Worm (Caenorhabditis elegans) whole organism, young adult: ENCODE measurements around the gene C08F1.11.

Experiments used
- ama-1 ChIP-seq, 3 experiments: fragments of 150-350 bp in 1 of 3; sonication (generic microtip) in 2 of 3; optimal IDR thresholded peaks; 2 replicates each; lab custom pipeline; 2014 to 2018; ENCODE audit warnings: missing biosample characterization in 2 of 3, missing genetic modification characterization in 2 of 3, missing genetic modification reagents in 2 of 3
- dpff-1 ChIP-seq: sonication (generic microtip); optimal IDR thresholded peaks from 2 replicates; lab custom pipeline; 2017; ENCODE audit warnings: mild to moderate bottlenecking, missing genetic modification characterization, missing compliant biosample characterization
- let-526 ChIP-seq: fragments of 200-800 bp; sonication (Bioruptor generic); IDR thresholded peaks from 2 replicates; pipeline ENCODE4 v1.3.6; 2022; ENCODE audit warnings: missing genetic modification reagents, missing genetic modification characterization, missing compliant biosample characterization
- pha-4 ChIP-seq: fragments of 150-350 bp; sonication (generic microtip); optimal IDR thresholded peaks from 2 replicates; lab custom pipeline; 2014; ENCODE audit warnings: missing biosample characterization, missing genetic modification reagents, missing genetic modification characterization
- unc-62 ChIP-seq: fragments of 150-350 bp; optimal IDR thresholded peaks from 2 replicates; lab custom pipeline; 2014; ENCODE audit warnings: missing biosample characterization, missing genetic modification reagents, missing genetic modification characterization

DNA sequence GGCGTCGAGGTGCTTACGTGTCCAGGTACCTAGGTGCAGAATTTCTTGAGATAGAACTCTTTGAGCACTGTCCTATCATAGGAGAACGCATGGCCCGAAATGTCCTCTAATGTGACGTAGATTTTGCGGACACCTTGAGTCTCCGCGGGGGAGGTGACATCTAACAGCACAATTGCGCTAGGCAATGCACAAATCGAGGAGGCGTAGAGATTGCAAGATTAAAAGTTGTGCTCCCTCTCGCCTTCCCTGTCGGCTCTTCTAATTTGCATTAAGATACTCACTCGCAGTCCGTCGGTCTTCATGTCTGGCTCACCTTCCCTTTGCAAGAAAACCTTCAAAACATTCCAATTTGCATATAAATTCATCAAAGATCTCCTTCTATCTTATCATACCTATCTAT is 25.1 kb downstream of the C08F1.11 start, which contains the start of gene F36H5.18:
- TF ChIP-seq ama-1 (optimal IDR thresholded peaks at IDR 0.05; lab: Kevin White, UChicago) (no peak), ama-1 (GFP tag; optimal IDR thresholded peaks at IDR 0.05; lab: Kevin White, UChicago) (no peak), unc-62 (GFP tag; lab: Kevin White, UChicago) (no peak), pha-4 (tag; lab: Kevin White, UChicago) (no peak), let-526 (GFP tag; lab: Robert Waterston, UW) (no peak), dpff-1 (tag; lab: Kevin White, UChicago) (no peak)
